Fruit fly (Drosophila melanogaster): ENCODE measurements around the gene ome.

Gene ome

dm6 chr3L:14760949-14761348 lies 88.3 kb downstream of the ome start, which contains the start of gene Trl:
TSS of gene Trl (minus strand) at chr3L:14761049.
- TF ChIP-seq ey (GFP tag; optimal IDR thresholded peaks at IDR 0.05) (no peak), Hr78 (GFP tag; optimal IDR thresholded peaks at IDR 0.05) (no peak), Hnf4 (GFP tag; optimal IDR thresholded peaks at IDR 0.05) (no peak), h (GFP tag; optimal IDR thresholded peaks at IDR 0.05) (no peak), rgr (GFP tag; optimal IDR thresholded peaks at IDR 0.05) (no peak), tai (GFP tag; optimal IDR thresholded peaks at IDR 0.05) (no peak), sage (GFP tag; optimal IDR thresholded peaks at IDR 0.05) (no peak), usp (GFP tag; optimal IDR thresholded peaks at IDR 0.05) (no peak), CG32264 (GFP tag; optimal IDR thresholded peaks at IDR 0.05) (no peak), OdsH (GFP tag; optimal IDR thresholded peaks at IDR 0.05) (no peak), GATAd (GFP tag; optimal IDR thresholded peaks at IDR 0.05) (no peak), N (GFP tag; optimal IDR thresholded peaks at IDR 0.05) (no peak), pan (optimal IDR thresholded peaks at IDR 0.05) (no peak), Sp1 (GFP tag; optimal IDR thresholded peaks at IDR 0.05) (no peak)

DNA sequence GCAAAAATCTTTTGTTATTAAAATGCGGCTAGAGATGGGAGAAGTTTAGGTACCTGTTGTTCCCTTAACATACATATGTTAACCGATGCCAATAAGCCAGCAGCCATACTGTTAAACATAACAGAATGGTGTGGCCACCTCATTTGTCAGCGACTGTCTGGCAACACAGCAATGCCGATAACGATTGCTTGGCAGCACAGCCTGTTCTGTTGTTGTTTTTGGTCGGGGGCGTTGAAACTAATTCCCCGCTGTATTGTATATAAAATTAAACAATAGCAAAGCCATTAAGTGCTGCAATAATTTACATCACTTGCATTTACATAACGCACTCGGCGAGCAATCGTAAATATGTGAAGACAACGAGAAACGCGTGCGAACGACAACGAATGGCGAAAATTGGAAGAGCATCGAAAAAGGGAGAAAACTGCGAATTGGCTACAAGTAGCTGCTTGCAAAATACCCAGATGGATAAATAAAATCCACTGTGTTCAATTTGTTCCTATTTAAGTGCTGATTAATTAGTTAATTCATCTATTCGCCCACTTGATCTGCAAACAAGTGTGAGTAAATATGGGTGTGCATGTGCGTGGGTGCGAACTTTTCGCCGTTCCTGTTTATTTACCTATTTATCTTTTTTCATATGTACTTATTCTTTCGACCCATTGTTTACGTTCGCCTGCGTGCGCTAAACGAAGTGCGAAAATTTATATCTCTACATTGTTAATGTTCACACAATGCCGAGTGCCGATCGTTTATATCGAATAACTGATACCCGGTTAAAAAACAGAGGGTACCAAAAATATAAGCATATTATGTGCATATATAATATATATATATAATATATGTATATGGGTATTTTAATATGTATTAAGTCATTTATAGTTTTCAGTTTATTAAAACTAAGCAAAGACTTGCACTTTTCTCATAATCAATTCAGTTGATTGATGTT lies 89.5 kb downstream of the ome start, which contains the start of the genes Tsen34 and Mgat4a:
Gene Tsen34 (minus strand): TSS at position 8 of the 949 bp plus-strand sequence.
Gene Mgat4a (plus strand): TSS at position 192 of the 949 bp plus-strand sequence.
- TF ChIP-seq CG9705 (GFP tag; optimal IDR thresholded peaks at IDR 0.05) (peak; percentile 27), sv (GFP tag; optimal IDR thresholded peaks at IDR 0.05) (peak; percentile 43), Dfd (GFP tag; optimal IDR thresholded peaks at IDR 0.05) (no peak), GATAd (GFP tag; optimal IDR thresholded peaks at IDR 0.05) (peak; percentile 32), ey (GFP tag; optimal IDR thresholded peaks at IDR 0.05) (peak; percentile 31), dsf (GFP tag; optimal IDR thresholded peaks at IDR 0.05; ENCODE audit: borderline replicate concordance) (no peak), jim (GFP tag; optimal IDR thresholded peaks at IDR 0.05) (peak; percentile 32), Jra (GFP tag; optimal IDR thresholded peaks at IDR 0.05) (peak; percentile 63), Sp1 (GFP tag; optimal IDR thresholded peaks at IDR 0.05) (no peak), Vsx2 (GFP tag; optimal IDR thresholded peaks at IDR 0.05; ENCODE audit: partially characterized antibody) (no peak), pan (optimal IDR thresholded peaks at IDR 0.05) (no peak), tai (GFP tag; optimal IDR thresholded peaks at IDR 0.05) (no peak), Dif (GFP tag; optimal IDR thresholded peaks at IDR 0.05; ENCODE audit: partially characterized antibody) (no peak), rgr (GFP tag; optimal IDR thresholded peaks at IDR 0.05) (peak; percentile 51), CG32264 (GFP tag; optimal IDR thresholded peaks at IDR 0.05) (no peak), Rel (GFP tag; optimal IDR thresholded peaks at IDR 0.05) (no peak), Rel (tag; optimal IDR thresholded peaks at IDR 0.05) (peak; percentile 91), OdsH (GFP tag; optimal IDR thresholded peaks at IDR 0.05) (peak; percentile 70), Hr83 (GFP tag; optimal IDR thresholded peaks at IDR 0.05; ENCODE audit: poor library complexity, severe bottlenecking) (peak; percentile 66), usp (GFP tag; optimal IDR thresholded peaks at IDR 0.05) (no peak), psq (GFP tag; optimal IDR thresholded peaks at IDR 0.05) (peak; percentile 50), fru (GFP tag; optimal IDR thresholded peaks at IDR 0.05) (no peak), foxo (GFP tag; optimal IDR thresholded peaks at IDR 0.05) (peak in 1 of 2 experiments; percentile 50), woc (GFP tag; optimal IDR thresholded peaks at IDR 0.05) (peak; percentile 9), h (GFP tag; optimal IDR thresholded peaks at IDR 0.05) (peak; percentile 79), br (GFP tag; optimal IDR thresholded peaks at IDR 0.05) (peak; percentile 59)

dm6 chr3L:14769183-14769582 lies 96.5 kb downstream of the ome start, which contains the start of gene Mgat4b:
TSS of gene Mgat4b (minus strand) at chr3L:14769283.
- no peak for TF ChIP-seq Sp1 (GFP tag; optimal IDR thresholded peaks at IDR 0.05)
- TF ChIP-seq foxo (GFP tag; optimal IDR thresholded peaks at IDR 0.05), result no peak
- no peak for TF ChIP-seq Mio (GFP tag; optimal IDR thresholded peaks at IDR 0.05)
- TF ChIP-seq dmrt93B (GFP tag; optimal IDR thresholded peaks at IDR 0.05), result no peak
- no peak for TF ChIP-seq dsf (GFP tag; optimal IDR thresholded peaks at IDR 0.05; ENCODE audit: borderline replicate concordance)
- TF ChIP-seq sage (GFP tag; optimal IDR thresholded peaks at IDR 0.05), result no peak
- TF ChIP-seq jim (GFP tag; optimal IDR thresholded peaks at IDR 0.05), result no peak
- TF ChIP-seq GATAd (GFP tag; optimal IDR thresholded peaks at IDR 0.05), result no peak
- TF ChIP-seq Rel (GFP tag; optimal IDR thresholded peaks at IDR 0.05), result no peak
- no peak for TF ChIP-seq Rel (tag; optimal IDR thresholded peaks at IDR 0.05)
- no peak for TF ChIP-seq Abd-B (GFP tag; optimal IDR thresholded peaks at IDR 0.05)
- no peak for TF ChIP-seq ey (GFP tag; optimal IDR thresholded peaks at IDR 0.05)
- no peak for TF ChIP-seq sv (GFP tag; optimal IDR thresholded peaks at IDR 0.05)
- TF ChIP-seq Dfd (GFP tag; optimal IDR thresholded peaks at IDR 0.05), result no peak
- no peak for TF ChIP-seq h (GFP tag; optimal IDR thresholded peaks at IDR 0.05)
- no peak for TF ChIP-seq woc (GFP tag; optimal IDR thresholded peaks at IDR 0.05)
- TF ChIP-seq dl (GFP tag; optimal IDR thresholded peaks at IDR 0.05; ENCODE audit: insufficient read depth in 1 of 2, partially characterized antibody in 2 of 2), result no peak
- no peak for TF ChIP-seq pan (optimal IDR thresholded peaks at IDR 0.05)
- no peak for TF ChIP-seq Vsx2 (GFP tag; optimal IDR thresholded peaks at IDR 0.05; ENCODE audit: partially characterized antibody)

Measured in whole organism, wandering third instar larva.